Worm (Caenorhabditis elegans) whole organism, L3 larva: ENCODE measurements around the gene nlp-36.

Experiments
- R02D3.7 ChIP-seq: fragments of 150-350 bp; optimal IDR thresholded peaks from 2 replicates; lab custom pipeline; 2014; ENCODE audit warnings: missing biosample characterization, missing genetic modification characterization
- ZK546.5 ChIP-seq: sonication (generic microtip); optimal IDR thresholded peaks from 2 replicates; lab custom pipeline; 2017; ENCODE audit warnings: missing biosample characterization, missing genetic modification characterization
- aly-2 ChIP-seq: fragments of 150-350 bp; optimal IDR thresholded peaks from 2 replicates; lab custom pipeline; 2014; ENCODE audit warnings: missing biosample characterization, missing genetic modification characterization
- ama-1 ChIP-seq: fragments of 150-350 bp; optimal IDR thresholded peaks from 2 replicates; lab custom pipeline; 2018
- ceh-28 ChIP-seq: fragments of 150-350 bp; optimal IDR thresholded peaks from 2 replicates; lab custom pipeline; 2014; ENCODE audit warnings: missing biosample characterization, missing genetic modification reagents, missing genetic modification characterization
- ceh-82 ChIP-seq: fragments of 150-350 bp; optimal IDR thresholded peaks from 2 replicates; lab custom pipeline; 2014; ENCODE audit warnings: missing biosample characterization, missing genetic modification characterization
- ceh-9 ChIP-seq: sonication (generic microtip); optimal IDR thresholded peaks from 2 replicates; lab custom pipeline; 2018; ENCODE audit warnings: missing biosample characterization, missing genetic modification characterization
- daf-12 ChIP-seq: fragments of 150-350 bp; optimal IDR thresholded peaks from 2 replicates; lab custom pipeline; 2014; ENCODE audit warnings: missing biosample characterization, missing genetic modification reagents, missing genetic modification characterization
- egl-27 ChIP-seq: sonication (generic microtip); optimal IDR thresholded peaks from 4 replicates; lab custom pipeline; 2017; ENCODE audit warnings: missing biosample characterization, missing genetic modification reagents, missing genetic modification characterization
- egl-5 ChIP-seq: fragments of 150-350 bp; optimal IDR thresholded peaks from 2 replicates; lab custom pipeline; 2017; ENCODE audit warnings: missing biosample characterization, missing genetic modification reagents, missing genetic modification characterization, inconsistent platforms
- elt-1 ChIP-seq: fragments of 150-350 bp; optimal IDR thresholded peaks from 2 replicates; lab custom pipeline; 2014; ENCODE audit warnings: missing biosample characterization, missing genetic modification characterization
- elt-2 ChIP-seq: sonication (generic microtip); optimal IDR thresholded peaks from 2 replicates; lab custom pipeline; 2016; ENCODE audit warnings: missing genetic modification reagents, mild to moderate bottlenecking, missing genetic modification characterization, missing compliant biosample characterization
- elt-3 ChIP-seq, 3 experiments: fragments of 150-350 bp in 1 of 3; sonication (generic microtip) in 2 of 3; optimal IDR thresholded peaks; 2 replicates in 2 of 3; 4 replicates in 1 of 3; lab custom pipeline; 2014 to 2017; ENCODE audit warnings: missing biosample characterization in 3 of 3, missing genetic modification characterization in 3 of 3
- eor-1 ChIP-seq, 2 experiments: fragments of 150-350 bp; optimal IDR thresholded peaks; 2 replicates each; lab custom pipeline; 2014 to 2018; ENCODE audit warnings: missing biosample characterization in 2 of 2, missing genetic modification characterization in 2 of 2
- fkh-10 ChIP-seq: sonication (generic microtip); optimal IDR thresholded peaks from 2 replicates; lab custom pipeline; 2017; ENCODE audit warnings: missing biosample characterization, missing genetic modification reagents, missing genetic modification characterization
- fkh-2 ChIP-seq: fragments of 150-350 bp; optimal IDR thresholded peaks from 2 replicates; lab custom pipeline; 2014; ENCODE audit warnings: missing biosample characterization, missing genetic modification reagents, missing genetic modification characterization
- hmg-11 ChIP-seq: sonication (generic microtip); optimal IDR thresholded peaks from 2 replicates; lab custom pipeline; 2016; ENCODE audit warnings: missing genetic modification characterization, missing compliant biosample characterization
- jun-1 ChIP-seq: fragments of 150-350 bp; optimal IDR thresholded peaks from 2 replicates; lab custom pipeline; 2014; ENCODE audit warnings: missing biosample characterization, missing genetic modification reagents, missing genetic modification characterization
- lin-15B ChIP-seq: fragments of 150-350 bp; optimal IDR thresholded peaks from 2 replicates; lab custom pipeline; 2014; ENCODE audit warnings: missing biosample characterization, missing genetic modification characterization
- lsy-12 ChIP-seq: sonication (generic microtip); optimal IDR thresholded peaks from 2 replicates; lab custom pipeline; 2016; ENCODE audit warnings: mild to moderate bottlenecking, missing genetic modification characterization, missing compliant biosample characterization
- mdl-1 ChIP-seq: fragments of 150-350 bp; optimal IDR thresholded peaks from 2 replicates; lab custom pipeline; 2014; ENCODE audit warnings: missing biosample characterization, missing genetic modification characterization
- mml-1 ChIP-seq: fragments of 150-350 bp; sonication (generic microtip); optimal IDR thresholded peaks from 3 replicates; lab custom pipeline; 2014; ENCODE audit warnings: missing biosample characterization, missing genetic modification characterization
- nfya-1 ChIP-seq: sonication (generic microtip); optimal IDR thresholded peaks from 2 replicates; lab custom pipeline; 2017; ENCODE audit warnings: missing genetic modification characterization, mild to moderate bottlenecking, missing compliant biosample characterization, antibody characterized with exemption, moderate library complexity; ENCODE audit not compliant: insufficient read depth
- nhr-11 ChIP-seq: fragments of 150-350 bp; optimal IDR thresholded peaks from 2 replicates; lab custom pipeline; 2014; ENCODE audit warnings: missing biosample characterization, missing genetic modification characterization
- nhr-23 ChIP-seq: fragments of 150-350 bp; optimal IDR thresholded peaks from 2 replicates; lab custom pipeline; 2014; ENCODE audit warnings: missing biosample characterization, missing genetic modification reagents, missing genetic modification characterization
- nhr-25 ChIP-seq: sonication (generic microtip); optimal IDR thresholded peaks from 2 replicates; lab custom pipeline; 2017; ENCODE audit warnings: missing biosample characterization, missing genetic modification characterization
- nhr-28 ChIP-seq: fragments of 150-350 bp; optimal IDR thresholded peaks from 2 replicates; lab custom pipeline; 2014; ENCODE audit warnings: missing biosample characterization, missing genetic modification characterization
- nhr-43 ChIP-seq: sonication (generic microtip); optimal IDR thresholded peaks from 2 replicates; lab custom pipeline; 2016; ENCODE audit warnings: mild to moderate bottlenecking, missing genetic modification characterization, missing compliant biosample characterization; ENCODE audit not compliant: poor library complexity, severe bottlenecking
- nhr-67 ChIP-seq: fragments of 150-350 bp; optimal IDR thresholded peaks from 2 replicates; lab custom pipeline; 2014; ENCODE audit warnings: missing biosample characterization, missing genetic modification characterization
- nhr-77 ChIP-seq: fragments of 150-350 bp; optimal IDR thresholded peaks from 2 replicates; lab custom pipeline; 2014; ENCODE audit warnings: missing biosample characterization, missing genetic modification characterization
- pha-4 ChIP-seq: fragments of 150-350 bp; optimal IDR thresholded peaks from 2 replicates; lab custom pipeline; 2014; ENCODE audit warnings: missing biosample characterization, missing genetic modification reagents, missing genetic modification characterization
- sea-2 ChIP-seq: fragments of 150-350 bp; sonication (generic microtip); optimal IDR thresholded peaks from 4 replicates; lab custom pipeline; 2014; ENCODE audit warnings: missing biosample characterization, missing genetic modification reagents, missing genetic modification characterization
- snpc-4 ChIP-seq: fragments of 150-350 bp; optimal IDR thresholded peaks from 2 replicates; lab custom pipeline; 2014; ENCODE audit warnings: missing biosample characterization, missing genetic modification characterization
- tbx-2 ChIP-seq: sonication (generic microtip); optimal IDR thresholded peaks from 2 replicates; lab custom pipeline; 2016; ENCODE audit warnings: mild to moderate bottlenecking, missing genetic modification characterization, missing compliant biosample characterization
- unc-62 ChIP-seq: fragments of 150-350 bp; sonication (generic microtip); optimal IDR thresholded peaks from 4 replicates; lab custom pipeline; 2014; ENCODE audit warnings: missing biosample characterization, missing genetic modification reagents, missing genetic modification characterization
- zag-1 ChIP-seq: fragments of 150-350 bp; optimal IDR thresholded peaks from 2 replicates; lab custom pipeline; 2014; ENCODE audit warnings: missing biosample characterization, missing genetic modification characterization
- ztf-11 ChIP-seq: fragments of 150-350 bp; optimal IDR thresholded peaks from 2 replicates; lab custom pipeline; 2014; ENCODE audit warnings: missing biosample characterization, missing genetic modification characterization
- ztf-4 ChIP-seq: fragments of 150-350 bp; optimal IDR thresholded peaks from 2 replicates; lab custom pipeline; 2014; ENCODE audit warnings: missing biosample characterization, missing genetic modification characterization

Gene nlp-36

ce11 chrIII:9523581-9523980 is 35.0 kb downstream of the nlp-36 start, which contains the start of gene mrps-23:
TSS of gene mrps-23 (minus strand) at chrIII:9523672.
- TF ChIP-seq unc-62 (GFP tag; lab: Kevin White, UChicago) (no peak), egl-27 (tag; lab: Kevin White, UChicago) (no peak), nhr-28 (tag; lab: Kevin White, UChicago) (no peak), ceh-82 (tag; lab: Kevin White, UChicago) (no peak), sea-2 (GFP tag; lab: Kevin White, UChicago) (no peak), nhr-23 (tag; lab: Kevin White, UChicago) (no peak), mml-1 (tag; lab: Kevin White, UChicago) (no peak), nhr-67 (tag; lab: Kevin White, UChicago) (no peak), pha-4 (peak; percentile 3), nfya-1 (peak; percentile 48), nhr-25 (no peak), fkh-10 (no peak), tbx-2 (tag; lab: Kevin White, UChicago) (no peak), ZK546.5 (tag; lab: Kevin White, UChicago) (no peak), eor-1 (tag; optimal IDR thresholded peaks at IDR 0.05; lab: Kevin White, UChicago) (no peak), hmg-11 (tag; lab: Kevin White, UChicago) (peak; percentile 22), fkh-2 (tag; lab: Kevin White, UChicago) (no peak), nhr-43 (tag; lab: Kevin White, UChicago) (no peak), nhr-11 (tag; lab: Kevin White, UChicago) (no peak), ceh-28 (tag; lab: Kevin White, UChicago) (no peak), ama-1 (lab: Kevin White, UChicago) (no peak), jun-1 (no peak), snpc-4 (tag; lab: Kevin White, UChicago) (no peak), egl-5 (tag; lab: Kevin White, UChicago) (no peak), elt-1 (tag; lab: Kevin White, UChicago) (no peak), mdl-1 (tag; lab: Kevin White, UChicago) (no peak), elt-2 (tag; lab: Kevin White, UChicago) (no peak)

- TF ChIP-seq daf-12 (no peak), ZK546.5 (tag; lab: Kevin White, UChicago) (no peak), jun-1 (no peak), ztf-4 (tag; lab: Kevin White, UChicago) (no peak), nhr-77 (tag; lab: Kevin White, UChicago) (no peak), elt-3 (tag; optimal IDR thresholded peaks at IDR 0.05; lab: Kevin White, UChicago) (no peak), R02D3.7 (tag; lab: Kevin White, UChicago) (no peak), zag-1 (tag; lab: Kevin White, UChicago) (no peak), unc-62 (GFP tag; lab: Kevin White, UChicago) (no peak), nhr-11 (tag; lab: Kevin White, UChicago) (no peak), fkh-10 (no peak), ztf-11 (tag; lab: Kevin White, UChicago) (no peak), ceh-9 (tag; lab: Kevin White, UChicago) (no peak), lin-15B (tag; lab: Kevin White, UChicago) (no peak), nhr-67 (tag; lab: Kevin White, UChicago) (no peak), snpc-4 (tag; lab: Kevin White, UChicago) (no peak), nhr-43 (tag; lab: Kevin White, UChicago) (no peak)
Observed at ce11 chrIII:9525252-9525651, 36.7 kb downstream of the nlp-36 start, which contains the start of gene trpp-3. TSS of gene trpp-3 (plus strand) at chrIII:9525552.

ce11 chrIII:9526851-9527250 is 38.3 kb downstream of the nlp-36 start, which contains the start of gene ZK1098.6:
TSS of gene ZK1098.6 (plus strand) at chrIII:9527151.
- TF ChIP-seq aly-2 (tag; lab: Kevin White, UChicago) (no peak), lsy-12 (tag; lab: Kevin White, UChicago) (no peak), nhr-25 (no peak), egl-5 (tag; lab: Kevin White, UChicago) (no peak), ztf-4 (tag; lab: Kevin White, UChicago) (no peak), elt-3 (tag; optimal IDR thresholded peaks at IDR 0.05; lab: Kevin White, UChicago) (no peak)
